Fruit fly (Drosophila melanogaster) Kc167 (cell line): ENCODE data around the gene CalpB.

Experiments used
- Sin3A ChIP-seq: fragments of >200 bp; optimal IDR thresholded peaks from 2 replicates; lab custom pipeline; 2018; ENCODE audit warnings: missing external identifiers
- h ChIP-seq: fragments of >200 bp; optimal IDR thresholded peaks from 3 replicates; lab custom pipeline; 2018; ENCODE audit warnings: missing external identifiers
- insv ChIP-seq: fragments of >200 bp; optimal IDR thresholded peaks from 3 replicates; lab custom pipeline; 2018; ENCODE audit warnings: missing external identifiers
- psq ChIP-seq: fragments of >200 bp; optimal IDR thresholded peaks from 2 replicates; lab custom pipeline; 2017; ENCODE audit warnings: missing external identifiers
- ttk ChIP-seq: sonication (Bioruptor generic); optimal IDR thresholded peaks from 2 replicates; lab custom pipeline; 2017; ENCODE audit warnings: missing external identifiers

DNA sequence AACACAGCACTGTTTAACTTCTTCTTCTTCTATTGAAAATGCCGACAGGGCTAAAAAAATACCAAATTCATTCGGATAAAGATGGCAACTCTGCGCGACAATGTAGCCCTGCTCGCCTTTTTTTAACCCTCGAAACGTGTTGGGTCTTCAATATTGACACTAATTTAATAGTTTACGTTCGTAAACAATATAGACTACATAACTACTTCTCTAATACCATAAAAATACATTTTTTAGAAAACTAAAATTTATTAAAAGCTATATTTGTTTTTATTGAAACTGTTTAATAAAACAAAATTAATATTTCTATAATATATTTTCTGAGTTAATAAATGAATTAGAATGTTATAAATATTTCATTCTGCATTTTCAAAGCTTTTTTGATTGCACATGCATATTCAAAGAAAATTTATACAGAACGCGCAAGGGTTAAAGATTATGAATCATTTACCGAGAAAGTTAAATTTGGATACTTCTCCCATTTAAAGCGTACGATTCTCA lies at the start of gene CalpB, which contains the start of gene Taf2:
- no peak for TF ChIP-seq psq (lab: Kevin White, UChicago)
- TF ChIP-seq ttk (lab: Kevin White, UChicago), result no peak
- TF ChIP-seq h, result no peak
- no peak for TF ChIP-seq Sin3A (lab: Kevin White, UChicago)
- no peak for TF ChIP-seq insv (lab: Kevin White, UChicago)
